Fruit fly (Drosophila melanogaster): ENCODE measurements around the gene p38a.
A peak's percentile ranks its signal among the peaks of the same experiment; 100 is the strongest.

Gene p38a

dm6 chr3R:24151924-24152809 lies at the start of gene p38a, which contains the start of gene CG6178 (continued):
- peak; percentile 98 for TF ChIP-seq CG13296 (GFP tag; optimal IDR thresholded peaks at IDR 0.05)
- peak; percentile 96 for TF ChIP-seq sob (GFP tag; IDR thresholded peaks at IDR 0.05)
- TF ChIP-seq Ptx1 (GFP tag; IDR thresholded peaks at IDR 0.05), result peak; percentile 99
- TF ChIP-seq abd-A (tag; optimal IDR thresholded peaks at IDR 0.05), result no peak
- TF ChIP-seq Vsx1 (GFP tag; optimal IDR thresholded peaks at IDR 0.05), result peak; percentile 89
- no peak for TF ChIP-seq ab (GFP tag; optimal IDR thresholded peaks at IDR 0.05)
- TF ChIP-seq en (GFP tag; optimal IDR thresholded peaks at IDR 0.05), result no peak
- peak; percentile 96 for TF ChIP-seq seq (GFP tag; IDR thresholded peaks at IDR 0.05)
- TF ChIP-seq E2f2 (GFP tag; IDR thresholded peaks at IDR 0.05), result peak; percentile 82
- TF ChIP-seq Eip74EF (GFP tag; optimal IDR thresholded peaks at IDR 0.05), result peak in 1 of 2 experiments; percentile 97
- TF ChIP-seq klu (GFP tag; IDR thresholded peaks at IDR 0.05), result peak; percentile 96
- TF ChIP-seq HHEX (GFP tag; optimal IDR thresholded peaks at IDR 0.05), result peak; percentile 97
- peak; percentile 97 for TF ChIP-seq CG17359 (tag; optimal IDR thresholded peaks at IDR 0.05)
- peak; percentile 99 for TF ChIP-seq Sox100B (GFP tag; optimal IDR thresholded peaks at IDR 0.05)
- peak; percentile 36 for TF ChIP-seq ems (GFP tag; optimal IDR thresholded peaks at IDR 0.05)
- no peak for TF ChIP-seq CG7963 (GFP tag; IDR thresholded peaks at IDR 0.05; ENCODE audit: partially characterized antibody)
- no peak for TF ChIP-seq NC2α (GFP tag; optimal IDR thresholded peaks at IDR 0.05)
- TF ChIP-seq bbx (GFP tag; IDR thresholded peaks at IDR 0.05; ENCODE audit: partially characterized antibody), result no peak; the same call in 1 of the 2 replicates
- peak; percentile 97 for TF ChIP-seq esg (GFP tag; conservative IDR thresholded peaks at IDR 0.05)
- TF ChIP-seq CG42726 (GFP tag; IDR thresholded peaks at IDR 0.05; ENCODE audit: partially characterized antibody), result no peak
- peak; percentile 33 for TF ChIP-seq Myb (GFP tag; optimal IDR thresholded peaks at IDR 0.05)
- peak; percentile 21 for TF ChIP-seq Bteb2 (GFP tag; optimal IDR thresholded peaks at IDR 0.05)
- no peak for TF ChIP-seq yki (optimal IDR thresholded peaks at IDR 0.05)
- no peak for TF ChIP-seq h (optimal IDR thresholded peaks at IDR 0.05)
- no peak for TF ChIP-seq CG14860 (GFP tag; IDR thresholded peaks at IDR 0.05; ENCODE audit: partially characterized antibody)
- TF ChIP-seq CG34422 (GFP tag; IDR thresholded peaks at IDR 0.05), result peak; percentile 96
- peak; percentile 99 for TF ChIP-seq CG18262 (tag; optimal IDR thresholded peaks at IDR 0.05)
- TF ChIP-seq lmd (GFP tag; IDR thresholded peaks at IDR 0.05), result peak; percentile 98
- peak; percentile 68 for TF ChIP-seq shn (GFP tag; optimal IDR thresholded peaks at IDR 0.05)
- peak; percentile 93 for TF ChIP-seq CG31224 (GFP tag; IDR thresholded peaks at IDR 0.05)
- no peak for TF ChIP-seq nerfin-2 (GFP tag; IDR thresholded peaks at IDR 0.05; ENCODE audit: partially characterized antibody)
- no peak for TF ChIP-seq zen2 (GFP tag; IDR thresholded peaks at IDR 0.05; ENCODE audit: partially characterized antibody)
- TF ChIP-seq CG10366 (GFP tag; IDR thresholded peaks at IDR 0.05), result peak; percentile 96
- TF ChIP-seq pb (GFP tag; optimal IDR thresholded peaks at IDR 0.05), result no peak
- TF ChIP-seq CrebB (tag; optimal IDR thresholded peaks at IDR 0.05), result peak; percentile 82
- no peak for TF ChIP-seq lov (optimal IDR thresholded peaks at IDR 0.05)
- peak; percentile 81; the same call in 2 of the 3 replicates for TF ChIP-seq lov (GFP tag; IDR thresholded peaks at IDR 0.05)
- TF ChIP-seq wek (GFP tag; optimal IDR thresholded peaks at IDR 0.05), result peak; percentile 56
- peak; percentile 96 for TF ChIP-seq tap (tag; optimal IDR thresholded peaks at IDR 0.05)
- peak; percentile 89 for TF ChIP-seq Nf-YB (GFP tag; optimal IDR thresholded peaks at IDR 0.05)
- peak; percentile 97 for TF ChIP-seq Usf (GFP tag; optimal IDR thresholded peaks at IDR 0.05)
- peak; percentile 73 for TF ChIP-seq Mad (GFP tag; optimal IDR thresholded peaks at IDR 0.05)
- TF ChIP-seq CG2116 (GFP tag; optimal IDR thresholded peaks at IDR 0.05), result peak; percentile 79
- TF ChIP-seq pnt (GFP tag; optimal IDR thresholded peaks at IDR 0.05), result peak; percentile 53
- TF ChIP-seq Poxn (GFP tag; IDR thresholded peaks at IDR 0.05), result peak; percentile 88
- TF ChIP-seq CG13775 (GFP tag; optimal IDR thresholded peaks at IDR 0.05), result peak; percentile 98
- TF ChIP-seq Asciz (GFP tag; optimal IDR thresholded peaks at IDR 0.05), result peak; percentile 97
- TF ChIP-seq Bdp1 (GFP tag; optimal IDR thresholded peaks at IDR 0.05), result peak; percentile 33
- peak; percentile 78 for TF ChIP-seq CG18011 (GFP tag; optimal IDR thresholded peaks at IDR 0.05)
